Fruit fly (Drosophila melanogaster) whole organism: Measurements from ENCODE around the gene CG31265.

Source experiments
- CG8478 ChIP-seq: fragments of >200 bp; optimal IDR thresholded peaks from 2 replicates; lab custom pipeline; 2018; ENCODE audit warnings: inconsistent platforms
- Dll ChIP-seq: fragments of >200 bp; optimal IDR thresholded peaks from 2 replicates; lab custom pipeline; 2017
- EcR ChIP-seq, 2 experiments: fragments of >200 bp; optimal IDR thresholded peaks; 2 replicates each; lab custom pipeline; 2017; ENCODE audit warnings: missing biosample characterization in 2 of 2, missing genetic modification characterization in 2 of 2, missing genetic modification reagents in 2 of 2
- pan ChIP-seq: fragments of >200 bp; optimal IDR thresholded peaks from 2 replicates; lab custom pipeline; 2017
- psq ChIP-seq: fragments of >200 bp; optimal IDR thresholded peaks from 2 replicates; lab custom pipeline; 2017
- usp ChIP-seq: fragments of >200 bp; optimal IDR thresholded peaks from 2 replicates; lab custom pipeline; 2017; ENCODE audit warnings: missing biosample characterization, missing genetic modification characterization, mixed read lengths

dm6 chr3R:17124177-17124576 lies 3.8 kb upstream of the CG31265 start, which contains the start of gene CG45079:
- TF ChIP-seq psq (no peak), pan (lab: Kevin White, UChicago) (no peak), usp (GFP tag; lab: Kevin White, UChicago) (no peak), CG8478 (no peak), EcR (GFP tag; optimal IDR thresholded peaks at IDR 0.05; lab: Kevin White, UChicago) (no peak), Dll (lab: Kevin White, UChicago) (no peak)
